Fruit fly (Drosophila melanogaster): Measurements from ENCODE around the gene bcn92.

The bcn92 gene

DNA sequence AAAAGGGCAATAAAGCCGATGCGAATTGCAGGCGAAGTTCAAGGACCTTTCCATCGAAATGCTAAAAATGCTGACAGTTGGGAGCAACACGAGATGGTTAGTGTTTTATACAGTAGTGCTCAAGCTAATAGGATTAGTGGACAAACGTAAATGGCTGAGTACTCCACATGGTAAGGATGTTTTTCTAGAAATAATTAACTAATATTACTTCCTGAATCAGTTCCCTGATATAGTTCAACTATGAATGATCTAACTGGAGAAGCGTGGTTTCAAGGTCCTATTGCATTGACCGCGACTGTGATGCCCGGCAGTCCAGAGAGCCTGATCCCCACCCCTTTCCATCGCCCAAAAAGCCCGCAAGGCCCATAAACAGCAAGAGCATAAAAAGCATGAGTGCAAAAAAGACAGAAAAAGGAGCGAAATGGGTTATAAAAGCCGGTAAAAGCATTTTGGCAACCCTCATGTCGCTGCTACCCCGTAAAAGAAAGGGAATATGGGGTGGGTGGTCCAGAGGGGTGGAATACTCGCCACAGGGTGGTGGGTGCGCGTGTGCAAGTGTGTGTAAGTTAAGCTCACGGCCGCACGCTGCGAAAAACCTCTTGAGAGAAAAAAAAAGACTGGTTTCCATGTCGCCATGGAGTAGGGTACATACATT lies 15.1 kb downstream of the bcn92 start:
- no peak for TF ChIP-seq Gsc (GFP tag; IDR thresholded peaks at IDR 0.05)
- peak; percentile 27 for TF ChIP-seq HLH54F (GFP tag; optimal IDR thresholded peaks at IDR 0.05)
- peak; percentile 56 for TF ChIP-seq CG9817 (tag; optimal IDR thresholded peaks at IDR 0.05)
- peak; percentile 71 for TF ChIP-seq dysf (GFP tag; IDR thresholded peaks at IDR 0.05)
- TF ChIP-seq CG11560 (tag; IDR thresholded peaks at IDR 0.05): no peak
- no peak for TF ChIP-seq Hey (tag; optimal IDR thresholded peaks at IDR 0.05)
- TF ChIP-seq pnt (GFP tag; optimal IDR thresholded peaks at IDR 0.05): peak; percentile 53
- TF ChIP-seq CG33557 (GFP tag; optimal IDR thresholded peaks at IDR 0.05): peak; percentile 1
- peak; percentile 36 for TF ChIP-seq Max (GFP tag; optimal IDR thresholded peaks at IDR 0.05)
- TF ChIP-seq CG7839 (tag; optimal IDR thresholded peaks at IDR 0.05): peak; percentile 78
- TF ChIP-seq CG17361 (GFP tag; IDR thresholded peaks at IDR 0.05): peak; percentile 62
- TF ChIP-seq CG7556 (GFP tag; optimal IDR thresholded peaks at IDR 0.05): peak; percentile 62
- peak; percentile 50 for TF ChIP-seq CG12299 (tag; optimal IDR thresholded peaks at IDR 0.05)
- TF ChIP-seq crc (GFP tag; optimal IDR thresholded peaks at IDR 0.05): peak; percentile 54
- TF ChIP-seq Dp (GFP tag; optimal IDR thresholded peaks at IDR 0.05): no peak
- peak; percentile 76 for TF ChIP-seq CG13424 (tag; optimal IDR thresholded peaks at IDR 0.05)
- TF ChIP-seq HHEX (GFP tag; optimal IDR thresholded peaks at IDR 0.05): peak; percentile 68
- TF ChIP-seq Tbp (GFP tag; optimal IDR thresholded peaks at IDR 0.05): no peak
- TF ChIP-seq Med (GFP tag): peak; percentile 90
- peak; percentile 63 for TF ChIP-seq corto (GFP tag; optimal IDR thresholded peaks at IDR 0.05)
- no peak for TF ChIP-seq Oaz (GFP tag; IDR thresholded peaks at IDR 0.05)
- TF ChIP-seq CG8388 (GFP tag; optimal IDR thresholded peaks at IDR 0.05): peak; percentile 66
- no peak for TF ChIP-seq usp (GFP tag; optimal IDR thresholded peaks at IDR 0.05)
- peak; percentile 32; the same call in 1 of the 2 replicates for TF ChIP-seq seq (GFP tag; IDR thresholded peaks at IDR 0.05)
- TF ChIP-seq CG8290 (GFP tag; optimal IDR thresholded peaks at IDR 0.05): peak; percentile 7
- peak in 1 of 2 experiments; percentile 78 for TF ChIP-seq CG8290 (tag; optimal IDR thresholded peaks at IDR 0.05)
- peak; percentile 48 for TF ChIP-seq Sox100B (GFP tag; optimal IDR thresholded peaks at IDR 0.05)
- no peak for TF ChIP-seq ftz-f1 (GFP tag; optimal IDR thresholded peaks at IDR 0.05)
- TF ChIP-seq CG11093 (GFP tag; IDR thresholded peaks at IDR 0.05): 0 out of 3 replicates have a peak, but pooled peaks have one; percentile 21
- peak; percentile 58 for TF ChIP-seq CG6654 (GFP tag; optimal IDR thresholded peaks at IDR 0.05)
- TF ChIP-seq p53 (GFP tag; optimal IDR thresholded peaks at IDR 0.05): no peak
- TF ChIP-seq CG34376 (GFP tag; optimal IDR thresholded peaks at IDR 0.05): no peak
- no peak for TF ChIP-seq Eip74EF (GFP tag; optimal IDR thresholded peaks at IDR 0.05)
- peak; percentile 81 for TF ChIP-seq CG10979 (tag; optimal IDR thresholded peaks at IDR 0.05)
- no peak for TF ChIP-seq HLHmδ (GFP tag; optimal IDR thresholded peaks at IDR 0.05)
- TF ChIP-seq mirr (GFP tag; optimal IDR thresholded peaks at IDR 0.05): no peak
- no peak for TF ChIP-seq NFAT (GFP tag; IDR thresholded peaks at IDR 0.05)
- peak; percentile 51; the same call in 1 of the 2 replicates for TF ChIP-seq CG14441 (GFP tag; IDR thresholded peaks at IDR 0.05)
- peak; percentile 42 for TF ChIP-seq Dek (tag; optimal IDR thresholded peaks at IDR 0.05)
- TF ChIP-seq CG4854 (GFP tag; optimal IDR thresholded peaks at IDR 0.05): peak; percentile 34
- no peak for TF ChIP-seq CG42726 (GFP tag; IDR thresholded peaks at IDR 0.05; ENCODE audit: partially characterized antibody)
- TF ChIP-seq CG3838 (GFP tag; optimal IDR thresholded peaks at IDR 0.05): no peak
- TF ChIP-seq Sry-β (GFP tag; optimal IDR thresholded peaks at IDR 0.05): no peak
- no peak for TF ChIP-seq Hmx (GFP tag; optimal IDR thresholded peaks at IDR 0.05)
- TF ChIP-seq CG31365 (tag; optimal IDR thresholded peaks at IDR 0.05): peak; percentile 23
- peak; percentile 7 for TF ChIP-seq CG2116 (GFP tag; optimal IDR thresholded peaks at IDR 0.05)
- no peak for TF ChIP-seq eyg (GFP tag; optimal IDR thresholded peaks at IDR 0.05)
- peak; percentile 31 for TF ChIP-seq slou (GFP tag; optimal IDR thresholded peaks at IDR 0.05)
- no peak for TF ChIP-seq Lim3 (GFP tag; IDR thresholded peaks at IDR 0.05)
- peak; percentile 29 for TF ChIP-seq slp2 (GFP tag; optimal IDR thresholded peaks at IDR 0.05)

Data from whole organism, embryonic.